Fruit fly (Drosophila melanogaster) S2 (cell line): ENCODE data around the gene Pak3.

Source experiments
- CG8478 ChIP-seq: fragments of >200 bp; optimal IDR thresholded peaks from 2 replicates; lab custom pipeline; 2018
- CTCF ChIP-seq, 2 experiments: fragments of >200 bp; optimal IDR thresholded peaks; 2 replicates each; lab custom pipeline; 2018

dm6 chr3R:16432665-16433065, 21.0 kb downstream of the Pak3 start, which contains the start of gene Fntb:
- TF ChIP-seq CG8478 (lab: Kevin White, UChicago) (no peak), CTCF (optimal IDR thresholded peaks at IDR 0.05; lab: Kevin White, UChicago) (no peak)
